Worm (Caenorhabditis elegans) whole organism, L4 larva: Measurements from ENCODE around the gene abts-3.
A peak's percentile ranks its signal among the peaks of the same experiment; 100 is the strongest.

Experiments
- D1046.2 ChIP-seq: fragments of 200-800 bp; sonication (Bioruptor generic); IDR thresholded peaks from 2 replicates; pipeline ENCODE4 v1.3.6; 2022; ENCODE audit warnings: missing genetic modification characterization, missing compliant biosample characterization
- F10B5.3 ChIP-seq: sonication (generic microtip); optimal IDR thresholded peaks from 2 replicates; lab custom pipeline; 2016; ENCODE audit warnings: mild to moderate bottlenecking, missing genetic modification characterization, missing compliant biosample characterization
- T26A8.4 ChIP-seq: fragments of 200-800 bp; sonication (Bioruptor generic); IDR thresholded peaks from 2 replicates; pipeline ENCODE4 v1.3.6; 2022; ENCODE audit warnings: missing genetic modification characterization, missing compliant biosample characterization
- Y75B8A.6 ChIP-seq: fragments of 200-800 bp; sonication (Bioruptor generic); IDR thresholded peaks from 2 replicates; pipeline ENCODE4 v1.3.6; 2022; ENCODE audit warnings: missing genetic modification reagents, missing genetic modification characterization, missing compliant biosample characterization
- aly-2 ChIP-seq: sonication (generic microtip); optimal IDR thresholded peaks from 2 replicates; lab custom pipeline; 2018; ENCODE audit warnings: missing biosample characterization, missing genetic modification characterization
- arid-1 ChIP-seq: fragments of 200-800 bp; sonication (Bioruptor generic); conservative IDR thresholded peaks from 2 replicates; pipeline ENCODE4 v1.3.6; 2022; ENCODE audit warnings: missing genetic modification reagents, missing genetic modification characterization, missing compliant biosample characterization
- ceh-62 ChIP-seq: sonication (generic microtip); optimal IDR thresholded peaks from 2 replicates; lab custom pipeline; 2017; ENCODE audit warnings: missing biosample characterization, missing genetic modification characterization
- ces-1 ChIP-seq: fragments of 150-350 bp; sonication (generic microtip); optimal IDR thresholded peaks from 4 replicates; lab custom pipeline; 2014; ENCODE audit warnings: missing biosample characterization, missing genetic modification reagents, missing genetic modification characterization
- cey-2 ChIP-seq: sonication (generic microtip); optimal IDR thresholded peaks from 3 replicates; lab custom pipeline; 2017; ENCODE audit warnings: missing genetic modification characterization, mild to moderate bottlenecking, missing compliant biosample characterization, antibody characterized with exemption, borderline replicate concordance; ENCODE audit not compliant: insufficient read depth
- daf-16 ChIP-seq, 3 experiments: sonication (generic microtip); optimal IDR thresholded peaks; 2 replicates each; lab custom pipeline; 2016 to 2017; ENCODE audit warnings: missing genetic modification characterization in 3 of 3, missing genetic modification reagents in 3 of 3, mild to moderate bottlenecking in 2 of 3, missing compliant biosample characterization in 2 of 3, missing biosample characterization in 1 of 3, moderate library complexity in 1 of 3
- dmd-6 ChIP-seq: fragments of 200-800 bp; sonication (Bioruptor generic); IDR thresholded peaks from 2 replicates; pipeline ENCODE4 v1.3.6; 2022; ENCODE audit warnings: missing genetic modification reagents, missing genetic modification characterization, missing compliant biosample characterization
- dpl-1 ChIP-seq: fragments of 150-350 bp; optimal IDR thresholded peaks from 2 replicates; lab custom pipeline; 2014; ENCODE audit warnings: missing biosample characterization, missing genetic modification reagents, missing genetic modification characterization
- fkh-10 ChIP-seq: fragments of 150-350 bp; optimal IDR thresholded peaks from 2 replicates; lab custom pipeline; 2014; ENCODE audit warnings: missing biosample characterization, missing genetic modification reagents, missing genetic modification characterization
- hif-1 ChIP-seq, 2 experiments: sonication (generic microtip); optimal IDR thresholded peaks; 2 replicates each; lab custom pipeline; 2016 to 2017; ENCODE audit warnings: missing compliant biosample characterization in 2 of 2, missing genetic modification characterization in 2 of 2, missing genetic modification reagents in 2 of 2, missing genotype in 2 of 2, mild to moderate bottlenecking in 1 of 2
- hlh-11 ChIP-seq: fragments of 200-800 bp; sonication (Bioruptor generic); optimal IDR thresholded peaks from 2 replicates; lab custom pipeline; 2018; ENCODE audit warnings: mild to moderate bottlenecking, missing genetic modification characterization, missing compliant biosample characterization
- hlh-30 ChIP-seq: sonication (generic microtip); optimal IDR thresholded peaks from 2 replicates; lab custom pipeline; 2017; ENCODE audit warnings: antibody characterized with exemption, mild to moderate bottlenecking, missing genetic modification characterization, missing compliant biosample characterization; ENCODE audit not compliant: insufficient read depth
- lin-13 ChIP-seq: fragments of 150-350 bp; optimal IDR thresholded peaks from 2 replicates; lab custom pipeline; 2014; ENCODE audit warnings: missing biosample characterization, missing genetic modification reagents, missing genetic modification characterization
- lin-38 ChIP-seq: fragments of 200-800 bp; sonication (Bioruptor generic); IDR thresholded peaks from 2 replicates; pipeline ENCODE4 v1.3.6; 2022; ENCODE audit warnings: missing genetic modification reagents, missing genetic modification characterization, missing compliant biosample characterization
- lsy-2 ChIP-seq, 2 experiments: fragments of 150-350 bp in 1 of 2; sonication (generic microtip) in 1 of 2; optimal IDR thresholded peaks; 2 replicates each; lab custom pipeline; 2014 to 2017; ENCODE audit warnings: missing biosample characterization in 2 of 2, missing genetic modification characterization in 2 of 2
- nhr-10 ChIP-seq: fragments of 150-350 bp; optimal IDR thresholded peaks from 2 replicates; lab custom pipeline; 2014; ENCODE audit warnings: missing biosample characterization, missing genetic modification characterization
- nhr-102 ChIP-seq: sonication (generic microtip); optimal IDR thresholded peaks from 2 replicates; lab custom pipeline; 2016; ENCODE audit warnings: mild to moderate bottlenecking, missing genetic modification characterization, moderate library complexity, missing compliant biosample characterization
- nhr-77 ChIP-seq: fragments of 150-350 bp; optimal IDR thresholded peaks from 2 replicates; lab custom pipeline; 2014; ENCODE audit warnings: missing biosample characterization, missing genetic modification characterization
- set-16 ChIP-seq: fragments of 200-800 bp; sonication (Bioruptor generic); IDR thresholded peaks from 2 replicates; pipeline ENCODE4 v1.3.6; 2022; ENCODE audit warnings: missing genetic modification reagents, missing genetic modification characterization, missing compliant biosample characterization
- unc-62 ChIP-seq, 3 experiments: fragments of 150-350 bp in 1 of 3; sonication (generic microtip); optimal IDR thresholded peaks in 2 of 3; peaks in 1 of 3; 1 replicate in 1 of 3; 2 replicates in 2 of 3; lab custom pipeline; 2014 to 2017; ENCODE audit warnings: missing biosample characterization in 3 of 3, missing genetic modification characterization in 3 of 3, missing genetic modification reagents in 3 of 3, missing genotype in 1 of 3

The abts-3 gene

ce11 chrII:6123513-6123912 lies 9.2 kb upstream of the abts-3 start, which contains the start of gene C29H12.2:
C29H12.2 (plus strand) TSS chrII:6123809.
- peak in 1 of 2 experiments; percentile 94 for TF ChIP-seq unc-62 (GFP tag; optimal IDR thresholded peaks at IDR 0.05 in 1 of 2; lab: Kevin White, UChicago)
- no peak for TF ChIP-seq unc-62 (tag; optimal IDR thresholded peaks at IDR 0.05; lab: Kevin White, UChicago)
- no peak for TF ChIP-seq arid-1 (GFP tag; lab: Robert Waterston, UW)
- peak; percentile 51 for TF ChIP-seq hlh-30 (tag; lab: Kevin White, UChicago)
- TF ChIP-seq, all 104 proteins: peak for 2

ce11 chrII:6125259-6125658 lies 7.4 kb upstream of the abts-3 start, which contains the start of gene rars-2:
rars-2 (plus strand) TSS chrII:6125559.
- no peak for TF ChIP-seq aly-2 (tag; lab: Kevin White, UChicago)
- no peak for TF ChIP-seq hlh-30 (tag; lab: Kevin White, UChicago)
- no peak for TF ChIP-seq dpl-1
- no peak for TF ChIP-seq hlh-11
- TF ChIP-seq lin-38 (GFP tag; lab: Robert Waterston, UW): peak; percentile 34; the same call in 1 of the 2 replicates
- TF ChIP-seq D1046.2 (GFP tag; lab: Robert Waterston, UW): no peak

- TF ChIP-seq F10B5.3 (tag; lab: Kevin White, UChicago): no peak
- no peak for TF ChIP-seq lin-13 (GFP tag; lab: Kevin White, UChicago)
- TF ChIP-seq unc-62 (GFP tag; optimal IDR thresholded peaks at IDR 0.05 in 1 of 2; lab: Kevin White, UChicago): peak in 1 of 2 experiments; percentile 90
- no peak for TF ChIP-seq unc-62 (tag; optimal IDR thresholded peaks at IDR 0.05; lab: Kevin White, UChicago)
- TF ChIP-seq ceh-62 (tag; lab: Kevin White, UChicago): no peak
Observed at ce11 chrII:6135530-6135929, 2.8 kb downstream of the abts-3 start.

ce11 chrII:6136712-6137111 lies 4.0 kb downstream of the abts-3 start:
- TF ChIP-seq nhr-10: no peak
- TF ChIP-seq hlh-11: peak; percentile 17
- TF ChIP-seq D1046.2 (GFP tag; lab: Robert Waterston, UW): no peak
- TF ChIP-seq daf-16 (GFP tag; optimal IDR thresholded peaks at IDR 0.05; lab: Kevin White, UChicago): peak in 1 of 2 experiments; percentile 63
- no peak for TF ChIP-seq daf-16 (tag; optimal IDR thresholded peaks at IDR 0.05; lab: Kevin White, UChicago)

ce11 chrII:6138138-6138537 lies 5.4 kb downstream of the abts-3 start:
- TF ChIP-seq nhr-10: no peak
- no peak for TF ChIP-seq dmd-6 (GFP tag; lab: Robert Waterston, UW)
- TF ChIP-seq Y75B8A.6 (GFP tag; lab: Robert Waterston, UW): no peak
- TF ChIP-seq, all 104 proteins: peak for 0

ce11 chrII:6139484-6139883 lies 6.8 kb downstream of the abts-3 start:
- TF ChIP-seq nhr-102 (tag; lab: Kevin White, UChicago) (no peak), ces-1 (GFP tag; lab: Kevin White, UChicago) (peak; percentile 15), hif-1 (tag; optimal IDR thresholded peaks at IDR 0.05; lab: Kevin White, UChicago) (no peak), lsy-2 (tag; optimal IDR thresholded peaks at IDR 0.05; lab: Kevin White, UChicago) (no peak), T26A8.4 (GFP tag; lab: Robert Waterston, UW) (no peak), nhr-10 (no peak)

- TF ChIP-seq cey-2 (tag; lab: Kevin White, UChicago) (no peak), nhr-77 (tag; lab: Kevin White, UChicago) (no peak), fkh-10 (GFP tag; lab: Kevin White, UChicago) (peak; percentile 56), set-16 (GFP tag; lab: Robert Waterston, UW) (no peak), unc-62 (GFP tag; optimal IDR thresholded peaks at IDR 0.05 in 1 of 2; lab: Kevin White, UChicago) (peak in 1 of 2 experiments; percentile 7), unc-62 (tag; optimal IDR thresholded peaks at IDR 0.05; lab: Kevin White, UChicago) (no peak)
- TF ChIP-seq, all 104 proteins: peak for 2
Observed at ce11 chrII:6142539-6142938, 9.8 kb downstream of the abts-3 start.
